Fruit fly (Drosophila melanogaster) whole organism, prepupa: ENCODE results near the gene CG6607.

Experiments used
- Blimp-1 ChIP-seq: fragments of 200-800 bp; sonication (Bioruptor generic); optimal IDR thresholded peaks from 3 replicates; lab custom pipeline; 2017; ENCODE audit warnings: missing biosample characterization, missing genetic modification characterization, mild to moderate bottlenecking, moderate library complexity, missing genetic modification reagents
- CG16779 ChIP-seq: fragments of 200-800 bp; sonication (Bioruptor generic); optimal IDR thresholded peaks from 3 replicates; lab custom pipeline; 2017; ENCODE audit warnings: missing biosample characterization, mild to moderate bottlenecking, missing genetic modification characterization
- CG3032 ChIP-seq: fragments of 200-800 bp; optimal IDR thresholded peaks from 2 replicates; lab custom pipeline; 2019; ENCODE audit warnings: missing biosample characterization, mild to moderate bottlenecking, missing genetic modification characterization, moderate library complexity
- CG6163 ChIP-seq: fragments of 200-800 bp; sonication (Bioruptor generic); IDR thresholded peaks from 3 replicates; pipeline ENCODE4 v1.3.6; 2022; ENCODE audit warnings: missing biosample characterization, missing genetic modification characterization
- Eip78C ChIP-seq: fragments of 200-800 bp; sonication (Bioruptor generic); peaks from one replicate; lab custom pipeline; 2016; ENCODE audit warnings: missing biosample characterization, missing genetic modification characterization
- Ets96B ChIP-seq: fragments of 200-800 bp; optimal IDR thresholded peaks from 2 replicates; lab custom pipeline; 2019; ENCODE audit warnings: missing biosample characterization, mild to moderate bottlenecking, missing genetic modification characterization, moderate library complexity
- fd85E ChIP-seq: fragments of 200-800 bp; sonication (Bioruptor generic); optimal IDR thresholded peaks from 3 replicates; lab custom pipeline; 2016; ENCODE audit warnings: missing biosample characterization, missing genetic modification characterization
- ss ChIP-seq, 2 experiments: fragments of 200-800 bp; sonication (Bioruptor generic); optimal IDR thresholded peaks; 2 replicates in 1 of 2; 3 replicates in 1 of 2; lab custom pipeline; 2017 to 2018; ENCODE audit warnings: mild to moderate bottlenecking in 2 of 2, missing biosample characterization in 2 of 2, missing genetic modification characterization in 2 of 2, moderate library complexity in 1 of 2

DNA sequence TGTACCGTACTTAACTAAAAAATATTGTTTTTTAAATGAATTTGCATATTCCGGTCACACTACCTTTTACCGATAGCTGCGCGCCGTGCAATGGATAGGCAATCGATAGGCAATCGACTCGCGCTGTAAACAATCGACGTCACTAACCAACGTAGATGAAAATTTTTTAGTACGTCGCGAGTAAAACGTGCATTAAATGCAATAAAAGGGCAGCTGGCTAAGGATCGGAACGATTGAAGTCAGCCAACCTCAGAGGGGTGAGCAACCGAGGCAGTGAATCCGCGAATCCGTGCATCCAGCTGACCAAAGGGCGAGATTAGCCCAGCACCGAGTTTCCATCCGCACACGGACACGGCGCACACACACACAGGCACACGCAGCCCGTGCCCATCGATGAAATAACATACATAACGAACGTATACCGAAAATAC, 9.7 kb upstream of the CG6607 start, which contains the start of gene Pp1alpha-96A:
- TF ChIP-seq CG6163 (GFP tag; lab: Robert Waterston, UW): no peak
- TF ChIP-seq CG3032 (tag; lab: Kevin White, UChicago): no peak
- TF ChIP-seq fd85E (GFP tag; lab: Kevin White, UChicago): no peak
- no peak for TF ChIP-seq CG16779 (tag; lab: Kevin White, UChicago)
- no peak for TF ChIP-seq ss (GFP tag; optimal IDR thresholded peaks at IDR 0.05; lab: Kevin White, UChicago)
- no peak for TF ChIP-seq Eip78C (GFP tag; lab: Kevin White, UChicago)
- no peak for TF ChIP-seq Blimp-1 (GFP tag; lab: Kevin White, UChicago)
- no peak for TF ChIP-seq Ets96B (tag; lab: Kevin White, UChicago)
